Comparison of ENCODE assay signal across 1 fruit fly cellular context in the genomic region with DNA sequence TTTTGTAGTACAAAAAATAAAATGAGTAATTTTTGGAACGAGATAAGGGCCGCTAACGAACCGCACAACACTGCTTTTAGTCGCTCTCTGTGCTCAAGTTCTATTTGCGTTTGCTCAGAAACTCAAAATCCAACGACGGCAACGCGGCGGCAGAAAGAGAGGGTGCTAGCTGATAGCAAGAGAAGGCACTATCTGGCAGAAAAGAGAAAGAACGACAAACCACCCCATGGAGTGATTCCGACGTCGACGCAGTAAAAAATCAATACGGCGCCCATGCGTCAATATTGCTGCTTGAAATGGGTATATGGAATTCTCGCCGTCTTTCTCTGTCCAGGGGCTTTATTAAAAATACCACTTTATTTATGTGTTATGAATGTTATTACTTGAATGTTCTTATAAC.
TF ChIP-seq lines count a peak whose summit lies in the region.

No protein-coding gene starts in this region.

TF ChIP-seq in whole organism, embryonic, 481 proteins besides CTCF, POLR2A, EP300 and RAD21 (continued from another document):
- TF ChIP-seq CG6791 (GFP tag; IDR thresholded peaks at IDR 0.05; lab: Robert Waterston, UW; ENCODE audit: partially characterized antibody) (no peak), sob (GFP tag; IDR thresholded peaks at IDR 0.05; lab: Robert Waterston, UW) (0 out of 2 replicates have a peak, but pooled peaks have one; percentile 38), stwl (tag; optimal IDR thresholded peaks at IDR 0.05; lab: Kevin White, UChicago) (peak; percentile 13), CG11504 (tag; optimal IDR thresholded peaks at IDR 0.05; lab: Kevin White, UChicago) (no peak), CG3163 (GFP tag; optimal IDR thresholded peaks at IDR 0.05; lab: Kevin White, UChicago) (peak; percentile 73), kah (GFP tag; optimal IDR thresholded peaks at IDR 0.05; lab: Kevin White, UChicago) (peak; percentile 7), CG17328 (GFP tag; IDR thresholded peaks at IDR 0.05; lab: Robert Waterston, UW) (0 out of 2 replicates have a peak, but pooled peaks have one; percentile 14), wek (GFP tag; optimal IDR thresholded peaks at IDR 0.05; lab: Kevin White, UChicago) (peak; percentile 22), CG17568 (GFP tag; optimal IDR thresholded peaks at IDR 0.05; lab: Kevin White, UChicago) (peak; percentile 12), Dll (GFP tag; IDR thresholded peaks at IDR 0.05; lab: Robert Waterston, UW; ENCODE audit: partially characterized antibody) (0 out of 4 replicates have a peak, but pooled peaks have one; percentile 25), sens (GFP tag; lab: Kevin White, UChicago) (peak; percentile 90), CG13296 (GFP tag; optimal IDR thresholded peaks at IDR 0.05; lab: Kevin White, UChicago) (no peak), CG15514 (GFP tag; optimal IDR thresholded peaks at IDR 0.05; lab: Kevin White, UChicago) (peak; percentile 8), CG12769 (tag; optimal IDR thresholded peaks at IDR 0.05; lab: Kevin White, UChicago) (peak; percentile 13), Aef1 (GFP tag; IDR thresholded peaks at IDR 0.05; lab: Robert Waterston, UW) (no peak), ham (GFP tag; IDR thresholded peaks at IDR 0.05; lab: Robert Waterston, UW) (no peak), CG8290 (GFP tag; optimal IDR thresholded peaks at IDR 0.05; lab: Kevin White, UChicago) (peak; percentile 42), CG8290 (tag; optimal IDR thresholded peaks at IDR 0.05; lab: Kevin White, UChicago) (peak; percentile 49 to 63), CG6254 (GFP tag; optimal IDR thresholded peaks at IDR 0.05; lab: Kevin White, UChicago) (no peak), dan (GFP tag; IDR thresholded peaks at IDR 0.05; lab: Robert Waterston, UW) (no peak), HLHmδ (GFP tag; optimal IDR thresholded peaks at IDR 0.05; lab: Kevin White, UChicago) (peak; percentile 11), Xrp1 (GFP tag; IDR thresholded peaks at IDR 0.05; lab: Robert Waterston, UW) (peak; percentile 49), Deaf1 (tag; optimal IDR thresholded peaks at IDR 0.05; lab: Kevin White, UChicago) (peak; percentile 19), Jarid2 (GFP tag; optimal IDR thresholded peaks at IDR 0.05; lab: Kevin White, UChicago) (peak; percentile 18), so (GFP tag; IDR thresholded peaks at IDR 0.05; lab: Robert Waterston, UW) (0 out of 3 replicates have a peak, but pooled peaks have one; percentile 31), CG2712 (tag; optimal IDR thresholded peaks at IDR 0.05; lab: Kevin White, UChicago) (peak; percentile 27)
